Worm (Caenorhabditis elegans) whole organism, L4/young adult: ENCODE measurements around the gene Y72A10A.1.

Experiments used
- W03F9.2 ChIP-seq: fragments of 150-350 bp; optimal IDR thresholded peaks from 2 replicates; lab custom pipeline; 2014; ENCODE audit warnings: missing biosample characterization, missing genetic modification characterization
- him-1 ChIP-seq: sonication (generic microtip); optimal IDR thresholded peaks from 2 replicates; lab custom pipeline; 2016; ENCODE audit warnings: missing genotype, missing genetic modification reagents, missing genetic modification characterization, missing compliant biosample characterization

ce11 chrX:6085824-6086223 is 52.3 kb downstream of the Y72A10A.1 start, which contains the start of gene C45B2.1:
- TF ChIP-seq him-1 (tag; lab: Kevin White, UChicago) (no peak), W03F9.2 (tag; lab: Kevin White, UChicago) (no peak)
